Worm (Caenorhabditis elegans) whole organism, late embryonic: ENCODE measurements around the gene srw-87.
"Not testable (repeated sequence)": the region's sequence is repeated elsewhere in the genome, so short reads cannot be mapped to it uniquely, and the experiment has no call there.

Source experiments
- T23F11.4 ChIP-seq: fragments of 200-800 bp; sonication (Bioruptor generic); optimal IDR thresholded peaks from 2 replicates; lab custom pipeline; 2018; ENCODE audit warnings: mild to moderate bottlenecking, missing genetic modification characterization, missing compliant biosample characterization
- ceh-14 ChIP-seq: sonication (generic microtip); optimal IDR thresholded peaks from 2 replicates; lab custom pipeline; 2016; ENCODE audit warnings: missing genotype, missing genetic modification characterization, missing compliant biosample characterization
- ceh-18 ChIP-seq: sonication (generic microtip); optimal IDR thresholded peaks from 2 replicates; lab custom pipeline; 2016; ENCODE audit warnings: missing genetic modification characterization, missing compliant biosample characterization
- ceh-19 ChIP-seq: fragments of 200-800 bp; sonication (Bioruptor generic); optimal IDR thresholded peaks from 2 replicates; lab custom pipeline; 2018; ENCODE audit warnings: mild to moderate bottlenecking, missing genetic modification characterization, missing compliant biosample characterization
- ceh-22 ChIP-seq: sonication (generic microtip); optimal IDR thresholded peaks from 2 replicates; lab custom pipeline; 2017; ENCODE audit warnings: missing biosample characterization, missing genetic modification characterization
- ceh-24 ChIP-seq: sonication (generic microtip); optimal IDR thresholded peaks from 2 replicates; lab custom pipeline; 2016; ENCODE audit warnings: mild to moderate bottlenecking, missing genetic modification characterization, missing compliant biosample characterization
- ceh-30 ChIP-seq: fragments of 150-350 bp; optimal IDR thresholded peaks from 2 replicates; lab custom pipeline; 2014; ENCODE audit warnings: missing biosample characterization, missing genetic modification characterization
- ceh-34 ChIP-seq: sonication (generic microtip); optimal IDR thresholded peaks from 2 replicates; lab custom pipeline; 2016; ENCODE audit warnings: mild to moderate bottlenecking, missing genetic modification characterization, missing compliant biosample characterization
- ceh-48 ChIP-seq: sonication (generic microtip); optimal IDR thresholded peaks from 2 replicates; lab custom pipeline; 2016; ENCODE audit warnings: missing genetic modification characterization, inconsistent platforms, missing compliant biosample characterization
- che-1 ChIP-seq: sonication (generic microtip); optimal IDR thresholded peaks from 2 replicates; lab custom pipeline; 2016; ENCODE audit warnings: mild to moderate bottlenecking, missing genetic modification characterization, missing compliant biosample characterization
- elt-2 ChIP-seq: sonication (generic microtip); optimal IDR thresholded peaks from 2 replicates; lab custom pipeline; 2016; ENCODE audit warnings: missing genetic modification reagents, missing genetic modification characterization, missing compliant biosample characterization
- elt-4 ChIP-seq: sonication (generic microtip); optimal IDR thresholded peaks from 2 replicates; lab custom pipeline; 2016; ENCODE audit warnings: missing genetic modification characterization, missing compliant biosample characterization
- ets-4 ChIP-seq: sonication (generic microtip); optimal IDR thresholded peaks from 2 replicates; lab custom pipeline; 2016; ENCODE audit warnings: missing genetic modification characterization, missing compliant biosample characterization
- fax-1 ChIP-seq: sonication (generic microtip); optimal IDR thresholded peaks from 2 replicates; lab custom pipeline; 2016; ENCODE audit warnings: missing genotype, missing genetic modification characterization, missing compliant biosample characterization
- fkh-6 ChIP-seq: sonication (generic microtip); optimal IDR thresholded peaks from 2 replicates; lab custom pipeline; 2016; ENCODE audit warnings: missing genetic modification characterization, missing compliant biosample characterization
- gmeb-2 ChIP-seq: sonication (generic microtip); optimal IDR thresholded peaks from 2 replicates; lab custom pipeline; 2016; ENCODE audit warnings: missing genetic modification characterization, inconsistent platforms, missing compliant biosample characterization
- hlh-6 ChIP-seq: sonication (generic microtip); optimal IDR thresholded peaks from 2 replicates; lab custom pipeline; 2016; ENCODE audit warnings: missing genotype, missing genetic modification characterization, missing compliant biosample characterization
- lim-6 ChIP-seq: sonication (generic microtip); optimal IDR thresholded peaks from 2 replicates; lab custom pipeline; 2016; ENCODE audit warnings: missing genetic modification characterization, missing compliant biosample characterization
- nfya-1 ChIP-seq: sonication (generic microtip); optimal IDR thresholded peaks from 2 replicates; lab custom pipeline; 2017; ENCODE audit warnings: missing genetic modification characterization, mild to moderate bottlenecking, missing compliant biosample characterization, antibody characterized with exemption, moderate library complexity
- nhr-11 ChIP-seq: fragments of 150-350 bp; optimal IDR thresholded peaks from 2 replicates; lab custom pipeline; 2014; ENCODE audit warnings: missing biosample characterization, missing genetic modification characterization
- nhr-232 ChIP-seq: sonication (generic microtip); optimal IDR thresholded peaks from 2 replicates; lab custom pipeline; 2016; ENCODE audit warnings: missing genetic modification characterization, missing compliant biosample characterization
- pag-3 ChIP-seq: sonication (generic microtip); optimal IDR thresholded peaks from 2 replicates; lab custom pipeline; 2016; ENCODE audit warnings: missing compliant biosample characterization, missing genetic modification characterization, borderline replicate concordance
- pax-1 ChIP-seq: fragments of 150-350 bp; optimal IDR thresholded peaks from 2 replicates; lab custom pipeline; 2014; ENCODE audit warnings: missing biosample characterization, missing genetic modification characterization
- pha-2 ChIP-seq: sonication (generic microtip); optimal IDR thresholded peaks from 2 replicates; lab custom pipeline; 2017; ENCODE audit warnings: mild to moderate bottlenecking, missing genetic modification characterization, missing compliant biosample characterization
- pha-4 ChIP-seq: fragments of 150-350 bp; optimal IDR thresholded peaks from 2 replicates; lab custom pipeline; 2018; ENCODE audit warnings: missing biosample characterization, missing genetic modification reagents, missing genetic modification characterization
- pqm-1 ChIP-seq: sonication (generic microtip); optimal IDR thresholded peaks from 2 replicates; lab custom pipeline; 2016; ENCODE audit warnings: missing genetic modification characterization, missing compliant biosample characterization
- pros-1 ChIP-seq: fragments of 150-350 bp; optimal IDR thresholded peaks from 2 replicates; lab custom pipeline; 2014; ENCODE audit warnings: missing biosample characterization, missing genetic modification reagents, missing genetic modification characterization
- ref-2 ChIP-seq: sonication (generic microtip); optimal IDR thresholded peaks from 2 replicates; lab custom pipeline; 2016; ENCODE audit warnings: missing genetic modification characterization, missing compliant biosample characterization
- sdc-2 ChIP-seq: sonication (generic microtip); optimal IDR thresholded peaks from 2 replicates; lab custom pipeline; 2016; ENCODE audit warnings: missing genotype, missing genetic modification characterization, missing compliant biosample characterization
- sox-4 ChIP-seq: sonication (generic microtip); optimal IDR thresholded peaks from 2 replicates; lab custom pipeline; 2017; ENCODE audit warnings: mild to moderate bottlenecking, missing genetic modification characterization, inconsistent platforms, missing compliant biosample characterization
- syd-9 ChIP-seq: sonication (generic microtip); optimal IDR thresholded peaks from 2 replicates; lab custom pipeline; 2016; ENCODE audit warnings: mild to moderate bottlenecking, missing genetic modification characterization, moderate library complexity, missing compliant biosample characterization
- zip-5 ChIP-seq: sonication (generic microtip); optimal IDR thresholded peaks from 2 replicates; lab custom pipeline; 2016; ENCODE audit warnings: missing genetic modification characterization, missing compliant biosample characterization
- ztf-16 ChIP-seq: sonication (generic microtip); optimal IDR thresholded peaks from 2 replicates; lab custom pipeline; 2017; ENCODE audit warnings: missing genetic modification characterization, missing compliant biosample characterization

srw-87 gene

ce11 chrV:16317244-16317643 lies 19.2 kb upstream of the srw-87 start, which contains the start of gene srh-180:
TSS of gene srh-180 (plus strand) at chrV:16317544.
- TF ChIP-seq syd-9 (tag; lab: Kevin White, UChicago) (no peak), sdc-2 (tag; lab: Kevin White, UChicago) (no peak), pha-4 (tag; lab: Kevin White, UChicago) (no peak), T23F11.4 (GFP tag; lab: Kevin White, UChicago) (no peak), ceh-24 (tag; lab: Kevin White, UChicago) (no peak), fax-1 (tag; lab: Kevin White, UChicago) (no peak), ceh-34 (no peak), nfya-1 (tag; lab: Kevin White, UChicago) (no peak), nhr-11 (tag; lab: Kevin White, UChicago) (no peak)

ce11 chrV:16322155-16322554 lies 14.3 kb upstream of the srw-87 start:
- TF ChIP-seq fkh-6 (no peak), ceh-14 (tag; lab: Kevin White, UChicago) (no peak), elt-4 (tag; lab: Kevin White, UChicago) (no peak), ets-4 (tag; lab: Kevin White, UChicago) (no peak), lim-6 (tag; lab: Kevin White, UChicago) (no peak)

DNA sequence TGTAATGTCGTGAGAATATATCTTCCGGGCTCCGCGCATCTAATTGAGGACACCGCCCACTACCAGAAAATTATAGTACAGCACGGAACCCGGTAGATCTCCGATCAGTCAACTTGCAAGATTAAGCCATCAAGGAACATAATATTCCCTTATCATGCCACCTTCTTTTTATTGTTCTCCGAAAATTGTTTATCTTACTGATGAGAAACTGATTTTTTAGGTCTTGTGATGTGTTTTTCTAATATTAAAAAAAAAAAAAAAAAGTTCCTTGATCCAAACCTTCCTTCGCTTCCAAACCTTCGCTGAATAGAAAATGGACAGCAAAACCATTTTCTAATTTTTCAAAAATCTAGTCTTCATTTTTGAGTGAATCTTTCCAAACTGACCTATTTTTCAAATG lies 7.6 kb upstream of the srw-87 start, which contains the start of gene F57G8.7:
F57G8.7 (plus strand) TSS at position 301 of the 400 bp plus-strand sequence.
- TF ChIP-seq hlh-6 (tag; lab: Kevin White, UChicago) (no peak), pha-2 (no peak)

- TF ChIP-seq ref-2 (tag; lab: Kevin White, UChicago) (no peak), pha-4 (tag; lab: Kevin White, UChicago) (no peak), che-1 (tag; lab: Kevin White, UChicago) (no peak), zip-5 (tag; lab: Kevin White, UChicago) (no peak), fax-1 (tag; lab: Kevin White, UChicago) (no peak), ceh-18 (no peak), ztf-16 (tag; lab: Kevin White, UChicago) (no peak), pros-1 (no peak), gmeb-2 (tag; lab: Kevin White, UChicago) (no peak), pag-3 (tag; lab: Kevin White, UChicago) (no peak), nhr-232 (tag; lab: Kevin White, UChicago) (no peak), pqm-1 (no peak), pax-1 (no peak), ceh-22 (tag; lab: Kevin White, UChicago) (no peak)
- TF ChIP-seq, all 69 proteins: peak for 0
Observed at ce11 chrV:16333412-16333811, 3.0 kb upstream of the srw-87 start, which contains the start of gene srh-167. TSS of gene srh-167 (plus strand) at chrV:16333712.

DNA sequence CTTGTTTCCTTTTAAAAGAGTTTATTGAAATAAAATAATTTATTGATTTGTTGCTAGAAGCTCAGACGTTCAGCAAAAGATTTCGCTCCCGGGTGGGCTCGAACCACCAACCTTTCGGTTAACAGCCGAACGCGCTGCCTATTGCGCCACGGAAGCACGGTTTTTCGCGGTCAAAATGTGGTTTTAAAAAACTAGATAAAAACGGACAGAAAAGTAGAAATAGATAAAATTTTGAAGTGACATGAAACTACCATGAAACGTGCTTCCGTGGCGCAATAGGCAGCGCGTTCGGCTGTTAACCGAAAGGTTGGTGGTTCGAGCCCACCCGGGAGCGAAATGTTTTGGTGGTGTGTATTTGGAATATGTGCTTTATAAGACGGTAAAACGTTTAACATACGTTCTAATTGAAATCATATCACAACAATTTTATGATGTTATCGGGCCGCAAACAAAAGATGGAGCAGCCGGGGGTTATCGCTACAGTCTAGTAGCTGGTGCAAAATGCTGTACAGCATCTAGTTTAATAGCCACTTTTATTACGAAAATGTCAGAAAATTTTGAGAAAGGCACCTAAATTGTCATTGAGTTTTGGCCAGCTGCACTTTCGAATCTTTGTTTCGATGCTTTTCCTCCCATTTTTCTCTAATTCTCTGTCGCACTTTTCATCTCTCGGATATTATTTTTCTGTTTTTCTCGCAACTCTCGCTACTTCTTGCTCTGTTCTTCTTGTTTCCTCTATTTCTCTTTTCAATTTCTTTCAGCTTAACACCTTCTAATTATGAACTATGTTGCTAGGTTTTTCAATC lies 2.1 kb downstream of the srw-87 start, which contains the start of gene slc-9B.2:
slc-9B.2 (plus strand) TSS at position 756 of the 806 bp plus-strand sequence.
- TF ChIP-seq ceh-24 (tag; lab: Kevin White, UChicago); ceh-18; ztf-16 (tag; lab: Kevin White, UChicago): not testable (repeated sequence)

- no peak for TF ChIP-seq ceh-48 (tag; lab: Kevin White, UChicago)
- no peak for TF ChIP-seq ceh-30 (tag; lab: Kevin White, UChicago)
- no peak for TF ChIP-seq ceh-34
- no peak for TF ChIP-seq ceh-14 (tag; lab: Kevin White, UChicago)
- peak; percentile 22 for TF ChIP-seq elt-2 (tag; lab: Kevin White, UChicago)
- no peak for TF ChIP-seq sox-4 (tag; lab: Kevin White, UChicago)
- no peak for TF ChIP-seq ceh-19 (GFP tag; lab: Kevin White, UChicago)
- TF ChIP-seq, all 69 proteins: peak for 1
Observed at ce11 chrV:16342258-16342618, 5.8 kb downstream of the srw-87 start, which contains the start of gene nhr-193. TSS of gene nhr-193 (plus strand) at chrV:16342308.
